Fruit fly (Drosophila melanogaster): ENCODE measurements around the gene cry.

DNA sequence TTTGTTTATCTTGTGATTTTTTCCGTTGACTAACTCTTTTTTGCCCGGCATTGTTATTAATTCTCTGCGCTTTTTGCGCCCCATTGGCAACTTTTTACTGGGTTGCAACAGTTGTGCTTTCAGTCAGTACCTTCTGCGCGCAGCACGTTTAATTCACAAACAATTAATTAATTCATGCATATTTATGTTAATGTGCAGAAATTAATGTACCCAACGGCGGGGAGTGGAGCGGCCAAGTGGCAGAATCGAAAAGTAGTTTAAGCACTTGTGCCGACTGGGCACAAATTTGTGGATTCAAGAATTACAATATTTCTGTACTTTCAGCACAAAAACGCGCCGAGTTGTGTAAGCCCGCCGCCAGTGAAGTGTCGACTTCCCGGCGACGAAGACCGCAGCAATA, 44.4 kb upstream of the cry start:
- TF ChIP-seq CG8478 (optimal IDR thresholded peaks at IDR 0.05): no peak
- TF ChIP-seq CTCF (optimal IDR thresholded peaks at IDR 0.05): no peak
